Worm (Caenorhabditis elegans) whole organism, L2 larva: Measurements from ENCODE around the gene lido-11.

Source experiments
- aly-2 ChIP-seq: fragments of 150-350 bp; optimal IDR thresholded peaks from 2 replicates; lab custom pipeline; 2014; ENCODE audit warnings: missing biosample characterization, missing genetic modification characterization
- blmp-1 ChIP-seq: sonication (generic microtip); optimal IDR thresholded peaks from 2 replicates; lab custom pipeline; 2017; ENCODE audit warnings: missing genetic modification characterization, mild to moderate bottlenecking, missing compliant biosample characterization, antibody characterized with exemption, moderate library complexity; ENCODE audit not compliant: insufficient read depth
- dmd-4 ChIP-seq: sonication (generic microtip); optimal IDR thresholded peaks from 2 replicates; lab custom pipeline; 2017; ENCODE audit warnings: missing biosample characterization, missing genetic modification characterization
- egl-27 ChIP-seq: sonication (generic microtip); optimal IDR thresholded peaks from 3 replicates; lab custom pipeline; 2017; ENCODE audit warnings: missing biosample characterization, missing genetic modification reagents, missing genetic modification characterization
- lin-39 ChIP-seq: fragments of 150-350 bp; optimal IDR thresholded peaks from 2 replicates; lab custom pipeline; 2014; ENCODE audit warnings: missing biosample characterization, missing genetic modification reagents, missing genetic modification characterization
- mbf-1 ChIP-seq: sonication (generic microtip); optimal IDR thresholded peaks from 2 replicates; lab custom pipeline; 2017; ENCODE audit warnings: missing biosample characterization, missing genetic modification characterization
- nhr-10 ChIP-seq: sonication (generic microtip); optimal IDR thresholded peaks from 2 replicates; lab custom pipeline; 2017; ENCODE audit warnings: missing biosample characterization, missing genetic modification characterization
- nhr-23 ChIP-seq: fragments of 150-350 bp; optimal IDR thresholded peaks from 2 replicates; lab custom pipeline; 2014; ENCODE audit warnings: missing biosample characterization, missing genetic modification reagents, missing genetic modification characterization
- nhr-77 ChIP-seq: fragments of 150-350 bp; optimal IDR thresholded peaks from 2 replicates; lab custom pipeline; 2014; ENCODE audit warnings: missing biosample characterization, missing genetic modification characterization
- peb-1 ChIP-seq: fragments of 150-350 bp; optimal IDR thresholded peaks from 2 replicates; lab custom pipeline; 2014; ENCODE audit warnings: missing biosample characterization, missing genetic modification characterization
- skn-1 ChIP-seq: sonication (generic microtip); optimal IDR thresholded peaks from 2 replicates; lab custom pipeline; 2017; ENCODE audit warnings: missing biosample characterization, missing genetic modification characterization
- snpc-4 ChIP-seq: fragments of 150-350 bp; optimal IDR thresholded peaks from 2 replicates; lab custom pipeline; 2014; ENCODE audit warnings: missing biosample characterization, missing genetic modification characterization
- unc-62 ChIP-seq: fragments of 150-350 bp; optimal IDR thresholded peaks from 2 replicates; lab custom pipeline; 2014; ENCODE audit warnings: missing biosample characterization, missing genetic modification reagents, missing genetic modification characterization
- zag-1 ChIP-seq: fragments of 150-350 bp; optimal IDR thresholded peaks from 2 replicates; lab custom pipeline; 2014; ENCODE audit warnings: missing biosample characterization, missing genetic modification characterization

DNA sequence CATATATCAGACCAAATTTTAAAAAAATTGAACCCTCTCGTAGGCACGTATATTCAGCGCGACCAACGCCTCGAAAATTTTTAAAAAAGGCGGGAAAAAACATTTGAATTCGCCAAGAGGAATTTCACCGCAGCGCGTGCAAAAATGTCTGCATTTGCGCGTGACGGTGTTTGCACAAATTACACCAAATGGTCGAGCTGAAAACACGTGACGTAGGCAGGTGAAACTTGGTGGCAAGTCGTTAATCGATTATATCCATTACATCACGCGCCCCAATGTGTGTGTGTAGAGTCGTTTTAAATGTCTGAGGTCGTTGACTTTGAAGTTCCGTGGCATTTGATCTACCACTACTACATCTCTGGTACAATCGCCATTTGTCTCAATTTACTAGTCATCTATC is 46.9 kb downstream of the lido-11 start, which contains the start of gene sri-31:
- TF ChIP-seq aly-2: no peak
- no peak for TF ChIP-seq dmd-4 (tag; lab: Kevin White, UChicago)
- no peak for TF ChIP-seq mbf-1 (tag; lab: Kevin White, UChicago)
- TF ChIP-seq egl-27 (tag; lab: Kevin White, UChicago): no peak
- TF ChIP-seq blmp-1: no peak
- TF ChIP-seq nhr-10 (tag; lab: Kevin White, UChicago): no peak
- no peak for TF ChIP-seq snpc-4 (tag; lab: Kevin White, UChicago)
- TF ChIP-seq nhr-23 (tag; lab: Kevin White, UChicago): no peak
- TF ChIP-seq lin-39 (tag; lab: Kevin White, UChicago): no peak
- TF ChIP-seq skn-1 (tag; lab: Kevin White, UChicago): no peak
- TF ChIP-seq nhr-77 (tag; lab: Kevin White, UChicago): no peak
- no peak for TF ChIP-seq zag-1 (tag; lab: Kevin White, UChicago)
- no peak for TF ChIP-seq unc-62 (GFP tag; lab: Kevin White, UChicago)
- TF ChIP-seq peb-1: no peak
